Fruit fly (Drosophila melanogaster) whole organism, embryonic: ENCODE data around the gene CG34134.

ENCODE experiments used
- Bteb2 ChIP-seq: fragments of 200-800 bp; sonication (Bioruptor generic); optimal IDR thresholded peaks from 2 replicates; lab custom pipeline; 2016; ENCODE audit warnings: missing biosample characterization, missing genetic modification characterization
- CG1529 ChIP-seq: fragments of 200-800 bp; sonication (Bioruptor generic); optimal IDR thresholded peaks from 3 replicates; lab custom pipeline; 2018; ENCODE audit warnings: missing biosample characterization, missing genetic modification characterization
- CG1603 ChIP-seq: fragments of 200-800 bp; sonication (Bioruptor generic); optimal IDR thresholded peaks from 2 replicates; lab custom pipeline; 2019; ENCODE audit warnings: missing biosample characterization, mild to moderate bottlenecking, missing genetic modification characterization, moderate library complexity
- CG16779 ChIP-seq: fragments of 200-800 bp; sonication (Bioruptor generic); IDR thresholded peaks from 2 replicates; pipeline ENCODE4 v1.3.6; 2022; ENCODE audit warnings: missing biosample characterization, missing genetic modification characterization
- CG17361 ChIP-seq: fragments of 200-800 bp; sonication (Bioruptor generic); IDR thresholded peaks from 3 replicates; pipeline ENCODE4 v1.3.6; 2022; ENCODE audit warnings: missing biosample characterization, missing genetic modification characterization
- CG2116 ChIP-seq: fragments of 200-800 bp; sonication (Bioruptor generic); optimal IDR thresholded peaks from 3 replicates; lab custom pipeline; 2018; ENCODE audit warnings: missing biosample characterization, mild to moderate bottlenecking, missing genetic modification characterization
- CG2199 ChIP-seq: fragments of 200-800 bp; sonication (Bioruptor generic); IDR thresholded peaks from 3 replicates; pipeline ENCODE4 v1.3.6; 2022; ENCODE audit warnings: missing biosample characterization, missing genetic modification characterization
- CG31441 ChIP-seq: fragments of 200-800 bp; sonication (Bioruptor generic); IDR thresholded peaks from 2 replicates; pipeline ENCODE4 v1.3.6; 2022; ENCODE audit warnings: missing biosample characterization, missing genetic modification characterization
- CG32772 ChIP-seq: fragments of 200-800 bp; sonication (Bioruptor generic); IDR thresholded peaks from 2 replicates; pipeline ENCODE4 v1.3.6; 2022; ENCODE audit warnings: missing biosample characterization, missing genetic modification characterization
- Dbx ChIP-seq: fragments of 200-800 bp; sonication (Bioruptor generic); IDR thresholded peaks from 3 replicates; pipeline ENCODE4 v1.3.6; 2022; ENCODE audit warnings: missing biosample characterization, missing genetic modification characterization
- HmgD ChIP-seq: fragments of 200-800 bp; sonication (Bioruptor generic); optimal IDR thresholded peaks from 3 replicates; lab custom pipeline; 2016; ENCODE audit warnings: missing biosample characterization, missing genetic modification characterization
- HmgZ ChIP-seq: fragments of 200-800 bp; sonication (Bioruptor generic); optimal IDR thresholded peaks from 2 replicates; lab custom pipeline; 2018; ENCODE audit warnings: missing biosample characterization, mild to moderate bottlenecking, missing genetic modification characterization
- Hr3 ChIP-seq: fragments of 200-800 bp; sonication (Bioruptor generic); optimal IDR thresholded peaks from 3 replicates; lab custom pipeline; 2016; ENCODE audit warnings: missing biosample characterization, missing genetic modification characterization
- Hr78 ChIP-seq, 2 experiments: fragments of 200-800 bp in 1 of 2; fragments of >200 bp in 1 of 2; sonication (Bioruptor generic) in 1 of 2; optimal IDR thresholded peaks; 2 replicates each; lab custom pipeline; 2017 to 2019; ENCODE audit warnings: missing biosample characterization in 2 of 2, missing genetic modification characterization in 2 of 2, mild to moderate bottlenecking in 1 of 2, moderate library complexity in 1 of 2
- Tbp ChIP-seq: fragments of >200 bp; optimal IDR thresholded peaks from 2 replicates; lab custom pipeline; 2018; ENCODE audit warnings: missing biosample characterization, missing genetic modification characterization
- cwo ChIP-seq: fragments of 200-800 bp; sonication (Bioruptor generic); optimal IDR thresholded peaks from 3 replicates; lab custom pipeline; 2017; ENCODE audit warnings: missing biosample characterization, missing genetic modification characterization, mild to moderate bottlenecking, moderate library complexity, missing genetic modification reagents
- da ChIP-seq: fragments of 200-800 bp; sonication (Bioruptor generic); optimal IDR thresholded peaks from 2 replicates; lab custom pipeline; 2016; ENCODE audit warnings: missing biosample characterization, missing genetic modification characterization
- gfzf ChIP-seq: fragments of 200-800 bp; sonication (Bioruptor generic); optimal IDR thresholded peaks from 2 replicates; lab custom pipeline; 2016; ENCODE audit warnings: missing biosample characterization, mild to moderate bottlenecking, missing genetic modification characterization, moderate library complexity
- pum ChIP-seq: fragments of 200-800 bp; sonication (Bioruptor generic); optimal IDR thresholded peaks from 2 replicates; lab custom pipeline; 2016; ENCODE audit warnings: missing biosample characterization, missing genetic modification characterization
- tll ChIP-seq, 2 experiments: fragments of 200-800 bp in 1 of 2; fragments of >200 bp in 1 of 2; sonication (Bioruptor generic) in 1 of 2; optimal IDR thresholded peaks; 2 replicates each; lab custom pipeline; 2017 to 2019; ENCODE audit warnings: missing biosample characterization in 2 of 2, missing genetic modification characterization in 2 of 2, mild to moderate bottlenecking in 1 of 2, moderate library complexity in 1 of 2

The CG34134 gene

dm6 chr2L:8145067-8145808, 45.3 kb downstream of the CG34134 start, which contains the start of the genes CG42763 and CG43394 (continued):
- TF ChIP-seq cwo (GFP tag; lab: Kevin White, UChicago): no peak
- TF ChIP-seq CG1603 (tag; lab: Kevin White, UChicago): no peak
- TF ChIP-seq, all 482 proteins: peak for 5

- TF ChIP-seq CG2199: 0 out of 3 replicates have a peak, but pooled peaks have one; percentile 50
- no peak for TF ChIP-seq CG1529 (GFP tag; lab: Kevin White, UChicago)
- TF ChIP-seq tll (GFP tag; optimal IDR thresholded peaks at IDR 0.05; lab: Kevin White, UChicago): peak in 1 of 2 experiments; percentile 31
- TF ChIP-seq, all 482 proteins: peak for 2
Measured at dm6 chr2L:8143947-8144346, 46.6 kb downstream of the CG34134 start, which contains the start of gene CG42762. Gene CG42762 (minus strand): TSS chr2L:8144047.

- TF ChIP-seq da (GFP tag; lab: Kevin White, UChicago): no peak
- no peak for TF ChIP-seq Bteb2 (GFP tag; lab: Kevin White, UChicago)
- no peak for TF ChIP-seq Hr3 (GFP tag; lab: Kevin White, UChicago)
- TF ChIP-seq CG2116 (GFP tag; lab: Kevin White, UChicago): no peak
- no peak for TF ChIP-seq CG31441 (GFP tag; lab: Robert Waterston, UW)
- TF ChIP-seq CG16779 (GFP tag; lab: Robert Waterston, UW): no peak
- no peak for TF ChIP-seq pum (GFP tag; lab: Kevin White, UChicago)
- TF ChIP-seq HmgZ (tag; lab: Kevin White, UChicago): no peak
- TF ChIP-seq Tbp (GFP tag; lab: Kevin White, UChicago): no peak
- TF ChIP-seq Dbx (GFP tag; lab: Robert Waterston, UW): no peak
- TF ChIP-seq HmgD (GFP tag; lab: Kevin White, UChicago): no peak
- TF ChIP-seq CG32772 (GFP tag; lab: Robert Waterston, UW): no peak
- TF ChIP-seq CG17361: no peak
- TF ChIP-seq Hr78 (GFP tag; optimal IDR thresholded peaks at IDR 0.05; lab: Kevin White, UChicago): no peak
- no peak for TF ChIP-seq CG1603 (tag; lab: Kevin White, UChicago)
- no peak for TF ChIP-seq gfzf
Measured at dm6 chr2L:8142760-8143159, 47.8 kb downstream of the CG34134 start.
